Worm (Caenorhabditis elegans) whole organism, midembryonic: ENCODE data around the gene W06G6.17.

ENCODE experiments used
- T22C8.4 ChIP-seq: fragments of 200-800 bp; sonication (Bioruptor generic); IDR thresholded peaks from 2 replicates; pipeline ENCODE4 v1.3.6; 2022; ENCODE audit warnings: missing genetic modification characterization, missing compliant biosample characterization
- cog-1 ChIP-seq: sonication (generic microtip); optimal IDR thresholded peaks from 2 replicates; lab custom pipeline; 2016; ENCODE audit warnings: missing genetic modification characterization, missing compliant biosample characterization
- flt-1 ChIP-seq: fragments of 200-800 bp; sonication (Bioruptor generic); IDR thresholded peaks from 2 replicates; pipeline ENCODE4 v1.3.6; 2022; ENCODE audit warnings: missing genetic modification characterization, missing compliant biosample characterization
- klf-2 ChIP-seq: fragments of 200-800 bp; sonication (Bioruptor generic); conservative IDR thresholded peaks from 2 replicates; pipeline ENCODE4 v1.3.6; 2022; ENCODE audit warnings: missing genetic modification reagents, missing genetic modification characterization, missing compliant biosample characterization
- med-1 ChIP-seq: sonication (generic microtip); optimal IDR thresholded peaks from 2 replicates; lab custom pipeline; 2017; ENCODE audit warnings: missing genetic modification characterization, mild to moderate bottlenecking, missing compliant biosample characterization, antibody characterized with exemption, missing genetic modification reagents; ENCODE audit not compliant: insufficient read depth
- ref-1 ChIP-seq: fragments of 200-800 bp; sonication (Bioruptor generic); conservative IDR thresholded peaks from 2 replicates; pipeline ENCODE4 v1.3.6; 2022; ENCODE audit warnings: missing genetic modification reagents, missing genetic modification characterization, missing compliant biosample characterization
- tab-1 ChIP-seq: fragments of 200-800 bp; sonication (Bioruptor generic); IDR thresholded peaks from 2 replicates; pipeline ENCODE4 v1.3.6; 2022; ENCODE audit warnings: missing genetic modification characterization, missing compliant biosample characterization
- ztf-23 ChIP-seq: fragments of 200-800 bp; sonication (Bioruptor generic); IDR thresholded peaks from 2 replicates; pipeline ENCODE4 v1.3.6; 2022; ENCODE audit warnings: missing genetic modification reagents, missing genetic modification characterization, missing compliant biosample characterization
- ztf-29 ChIP-seq: fragments of 200-800 bp; sonication (Bioruptor generic); IDR thresholded peaks from 2 replicates; pipeline ENCODE4 v1.3.6; 2022; ENCODE audit warnings: missing genetic modification reagents, missing genetic modification characterization, missing compliant biosample characterization

Gene W06G6.17

ce11 chrV:16603102-16603501 is 41.9 kb downstream of the W06G6.17 start, which contains the start of gene T03E6.8:
TSS of gene T03E6.8 (minus strand) at chrV:16603202.
- TF ChIP-seq flt-1 (GFP tag; lab: Robert Waterston, UW) (no peak), ztf-29 (GFP tag; lab: Robert Waterston, UW) (no peak), T22C8.4 (GFP tag; lab: Robert Waterston, UW) (no peak), klf-2 (GFP tag; lab: Robert Waterston, UW) (no peak), med-1 (GFP tag; lab: Kevin White, UChicago) (no peak), cog-1 (no peak), ref-1 (GFP tag; lab: Robert Waterston, UW) (no peak), ztf-23 (no peak), tab-1 (GFP tag; lab: Robert Waterston, UW) (no peak)

- TF ChIP-seq flt-1 (GFP tag; lab: Robert Waterston, UW): no peak
- TF ChIP-seq ztf-29 (GFP tag; lab: Robert Waterston, UW): no peak
- no peak for TF ChIP-seq T22C8.4 (GFP tag; lab: Robert Waterston, UW)
- no peak for TF ChIP-seq med-1 (GFP tag; lab: Kevin White, UChicago)
- TF ChIP-seq ztf-23: no peak
- TF ChIP-seq tab-1 (GFP tag; lab: Robert Waterston, UW): no peak
- no peak for TF ChIP-seq klf-2 (GFP tag; lab: Robert Waterston, UW)
- no peak for TF ChIP-seq cog-1
- TF ChIP-seq ref-1 (GFP tag; lab: Robert Waterston, UW): no peak
Observed at ce11 chrV:16600623-16601022, 44.4 kb downstream of the W06G6.17 start, which contains the start of gene T03E6.9. TSS of gene T03E6.9 (minus strand) at chrV:16600723.

- TF ChIP-seq med-1 (GFP tag; lab: Kevin White, UChicago) (no peak), ref-1 (GFP tag; lab: Robert Waterston, UW) (no peak), tab-1 (GFP tag; lab: Robert Waterston, UW) (no peak), flt-1 (GFP tag; lab: Robert Waterston, UW) (no peak), ztf-23 (no peak), T22C8.4 (GFP tag; lab: Robert Waterston, UW) (no peak)
Observed at ce11 chrV:16599835-16600234, 45.2 kb downstream of the W06G6.17 start.

ce11 chrV:16598437-16598836 is 46.6 kb downstream of the W06G6.17 start:
- TF ChIP-seq tab-1 (GFP tag; lab: Robert Waterston, UW) (no peak), cog-1 (no peak), klf-2 (GFP tag; lab: Robert Waterston, UW) (no peak), med-1 (GFP tag; lab: Kevin White, UChicago) (no peak)

- TF ChIP-seq cog-1: no peak
- no peak for TF ChIP-seq T22C8.4 (GFP tag; lab: Robert Waterston, UW)
- no peak for TF ChIP-seq flt-1 (GFP tag; lab: Robert Waterston, UW)
- no peak for TF ChIP-seq ztf-29 (GFP tag; lab: Robert Waterston, UW)
- no peak for TF ChIP-seq ref-1 (GFP tag; lab: Robert Waterston, UW)
- TF ChIP-seq klf-2 (GFP tag; lab: Robert Waterston, UW): no peak
- no peak for TF ChIP-seq tab-1 (GFP tag; lab: Robert Waterston, UW)
- no peak for TF ChIP-seq med-1 (GFP tag; lab: Kevin White, UChicago)
- no peak for TF ChIP-seq ztf-23
Observed at ce11 chrV:16596102-16596501, 48.9 kb downstream of the W06G6.17 start.

- no peak for TF ChIP-seq klf-2 (GFP tag; lab: Robert Waterston, UW)
- TF ChIP-seq flt-1 (GFP tag; lab: Robert Waterston, UW): no peak
- TF ChIP-seq tab-1 (GFP tag; lab: Robert Waterston, UW): no peak
- no peak for TF ChIP-seq cog-1
- no peak for TF ChIP-seq ztf-29 (GFP tag; lab: Robert Waterston, UW)
- no peak for TF ChIP-seq T22C8.4 (GFP tag; lab: Robert Waterston, UW)
Observed at ce11 chrV:16595140-16595791, 49.8 kb downstream of the W06G6.17 start, which contains the start of gene cpl-1. TSS of gene cpl-1 (minus strand) at chrV:16595346.
